Fruit fly (Drosophila melanogaster) whole organism, embryonic: ENCODE measurements around the gene Prim2.

Source experiments
- CG10274 ChIP-seq: fragments of 200-800 bp; sonication (Bioruptor generic); optimal IDR thresholded peaks from 3 replicates; lab custom pipeline; 2017; ENCODE audit warnings: missing biosample characterization, mild to moderate bottlenecking, missing genetic modification characterization
- CG1233 ChIP-seq: fragments of 200-800 bp; sonication (Bioruptor generic); optimal IDR thresholded peaks from 4 replicates; lab custom pipeline; 2018; ENCODE audit warnings: missing biosample characterization, mild to moderate bottlenecking, missing genetic modification characterization
- CG12744 ChIP-seq: fragments of 200-800 bp; sonication (Bioruptor generic); optimal IDR thresholded peaks from 2 replicates; lab custom pipeline; 2016; ENCODE audit warnings: missing biosample characterization, missing genetic modification characterization
- CG12942 ChIP-seq: fragments of 200-800 bp; sonication (Bioruptor generic); optimal IDR thresholded peaks from 3 replicates; lab custom pipeline; 2016; ENCODE audit warnings: missing biosample characterization, missing genetic modification characterization
- CG1529 ChIP-seq: fragments of 200-800 bp; sonication (Bioruptor generic); optimal IDR thresholded peaks from 3 replicates; lab custom pipeline; 2018; ENCODE audit warnings: missing biosample characterization, missing genetic modification characterization
- CG15479 ChIP-seq: fragments of 200-800 bp; sonication (Bioruptor generic); optimal IDR thresholded peaks from 3 replicates; lab custom pipeline; 2019; ENCODE audit warnings: missing biosample characterization, mild to moderate bottlenecking, missing genetic modification characterization, moderate library complexity
- CG17186 ChIP-seq: fragments of 200-800 bp; sonication (Bioruptor generic); optimal IDR thresholded peaks from 3 replicates; lab custom pipeline; 2017; ENCODE audit warnings: missing biosample characterization, missing genetic modification reagents, missing genetic modification characterization
- CG17829 ChIP-seq: fragments of 200-800 bp; optimal IDR thresholded peaks from 2 replicates; lab custom pipeline; 2019; ENCODE audit warnings: missing biosample characterization, mild to moderate bottlenecking, missing genetic modification characterization, moderate library complexity
- CG30403 ChIP-seq: fragments of 200-800 bp; sonication (Bioruptor generic); optimal IDR thresholded peaks from 3 replicates; lab custom pipeline; 2016; ENCODE audit warnings: missing biosample characterization, missing genetic modification characterization
- CG3407 ChIP-seq: fragments of 200-800 bp; sonication (Bioruptor generic); optimal IDR thresholded peaks from 2 replicates; lab custom pipeline; 2018; ENCODE audit warnings: missing biosample characterization, mild to moderate bottlenecking, missing genetic modification characterization
- CG42726 ChIP-seq: fragments of 200-800 bp; sonication (Bioruptor generic); IDR thresholded peaks from 2 replicates; pipeline ENCODE4 v1.3.6; 2022; ENCODE audit warnings: missing biosample characterization, missing genetic modification characterization; ENCODE audit not compliant: partially characterized antibody
- CG4424 ChIP-seq: fragments of 200-800 bp; sonication (Bioruptor generic); optimal IDR thresholded peaks from 3 replicates; lab custom pipeline; 2016; ENCODE audit warnings: missing biosample characterization, missing genetic modification characterization
- CG4730 ChIP-seq: fragments of 200-800 bp; sonication (Bioruptor generic); IDR thresholded peaks from 2 replicates; pipeline ENCODE4 v1.3.6; 2022; ENCODE audit warnings: missing biosample characterization, missing genetic modification characterization
- CG6272 ChIP-seq: fragments of 200-800 bp; sonication (Bioruptor generic); IDR thresholded peaks from 2 replicates; pipeline ENCODE4 v1.3.6; 2022; ENCODE audit warnings: missing biosample characterization, missing genetic modification characterization
- CG6654 ChIP-seq: fragments of 200-800 bp; sonication (Bioruptor generic); optimal IDR thresholded peaks from 2 replicates; lab custom pipeline; 2017; ENCODE audit warnings: missing biosample characterization, mild to moderate bottlenecking, missing genetic modification characterization
- CHES-1-like ChIP-seq: fragments of 200-800 bp; sonication (Bioruptor generic); optimal IDR thresholded peaks from 2 replicates; lab custom pipeline; 2016; ENCODE audit warnings: missing biosample characterization, missing genetic modification characterization
- CkIIα-i1 ChIP-seq: fragments of 200-800 bp; sonication (Bioruptor generic); IDR thresholded peaks from 2 replicates; pipeline ENCODE4 v1.3.6; 2022; ENCODE audit warnings: missing biosample characterization, missing genetic modification characterization
- CoRest ChIP-seq: fragments of 200-800 bp; sonication (Bioruptor generic); optimal IDR thresholded peaks from 3 replicates; lab custom pipeline; 2018; ENCODE audit warnings: missing biosample characterization, mild to moderate bottlenecking, missing genetic modification characterization, moderate library complexity
- CrebB ChIP-seq: fragments of 200-800 bp; sonication (Bioruptor generic); optimal IDR thresholded peaks from 3 replicates; lab custom pipeline; 2018; ENCODE audit warnings: missing biosample characterization, mild to moderate bottlenecking, missing genetic modification characterization
- Doc2 ChIP-seq: fragments of 200-800 bp; sonication (Bioruptor generic); IDR thresholded peaks from 2 replicates; pipeline ENCODE4 v1.3.6; 2022; ENCODE audit warnings: missing biosample characterization, missing genetic modification characterization
- Eip74EF ChIP-seq, 2 experiments: fragments of 200-800 bp in 1 of 2; fragments of >200 bp in 1 of 2; sonication (Bioruptor generic) in 1 of 2; optimal IDR thresholded peaks; 2 replicates each; lab custom pipeline; 2017 to 2019; ENCODE audit warnings: missing biosample characterization in 2 of 2, missing genetic modification characterization in 2 of 2, mild to moderate bottlenecking in 1 of 2, moderate library complexity in 1 of 2
- Elba2 ChIP-seq: fragments of 200-800 bp; sonication (Bioruptor generic); optimal IDR thresholded peaks from 3 replicates; lab custom pipeline; 2016; ENCODE audit warnings: missing biosample characterization, missing genetic modification characterization
- Hr78 ChIP-seq, 2 experiments: fragments of 200-800 bp in 1 of 2; fragments of >200 bp in 1 of 2; sonication (Bioruptor generic) in 1 of 2; optimal IDR thresholded peaks; 2 replicates each; lab custom pipeline; 2017 to 2019; ENCODE audit warnings: missing biosample characterization in 2 of 2, missing genetic modification characterization in 2 of 2, mild to moderate bottlenecking in 1 of 2, moderate library complexity in 1 of 2
- MBD-R2 ChIP-seq: fragments of 200-800 bp; sonication (Bioruptor generic); IDR thresholded peaks from 2 replicates; pipeline ENCODE4 v1.3.6; 2022; ENCODE audit warnings: missing biosample characterization, missing genetic modification characterization
- Scr ChIP-seq: fragments of 200-800 bp; sonication (Bioruptor generic); IDR thresholded peaks from 2 replicates; pipeline ENCODE4 v1.3.6; 2022; ENCODE audit warnings: missing biosample characterization, missing genetic modification characterization; ENCODE audit not compliant: partially characterized antibody
- Stat92E ChIP-seq, 3 experiments: fragments of >200 bp in 2 of 3; fragments of 200-800 bp in 1 of 3; sonication (Bioruptor generic) in 1 of 3; optimal IDR thresholded peaks; 2 replicates each; lab custom pipeline; 2017 to 2019; ENCODE audit warnings: missing biosample characterization in 3 of 3, missing genetic modification characterization in 3 of 3, mild to moderate bottlenecking in 1 of 3, moderate library complexity in 1 of 3
- Taf1 ChIP-seq: fragments of 200-800 bp; sonication (Bioruptor generic); IDR thresholded peaks from 2 replicates; pipeline ENCODE4 v1.3.6; 2022; ENCODE audit warnings: missing biosample characterization, missing genetic modification characterization
- ato ChIP-seq: fragments of 200-800 bp; sonication (Bioruptor generic); IDR thresholded peaks from 2 replicates; pipeline ENCODE4 v1.3.6; 2022; ENCODE audit warnings: missing biosample characterization, missing genetic modification characterization; ENCODE audit not compliant: partially characterized antibody
- az2 ChIP-seq: fragments of 200-800 bp; sonication (Bioruptor generic); optimal IDR thresholded peaks from 3 replicates; lab custom pipeline; 2016; ENCODE audit warnings: missing biosample characterization, missing genetic modification characterization
- bcd ChIP-seq: fragments of 200-800 bp; sonication (Bioruptor generic); optimal IDR thresholded peaks from 2 replicates; lab custom pipeline; 2017; ENCODE audit warnings: missing biosample characterization, mild to moderate bottlenecking, missing genetic modification characterization
- caup ChIP-seq: fragments of 200-800 bp; sonication (Bioruptor generic); optimal IDR thresholded peaks from 3 replicates; lab custom pipeline; 2017; ENCODE audit warnings: missing biosample characterization, mild to moderate bottlenecking, missing genetic modification characterization, moderate library complexity; ENCODE audit not compliant: severe bottlenecking
- dmrt99B ChIP-seq: fragments of 200-800 bp; sonication (Bioruptor generic); optimal IDR thresholded peaks from 2 replicates; lab custom pipeline; 2018; ENCODE audit warnings: missing biosample characterization, mild to moderate bottlenecking, missing genetic modification characterization, moderate library complexity
- eve ChIP-seq, 2 experiments: fragments of >200 bp; optimal IDR thresholded peaks; 2 replicates each; lab custom pipeline; 2017; ENCODE audit warnings: missing biosample characterization in 2 of 2, missing genetic modification characterization in 2 of 2
- ftz-f1 ChIP-seq: fragments of 200-800 bp; sonication (Bioruptor generic); optimal IDR thresholded peaks from 2 replicates; lab custom pipeline; 2016; ENCODE audit warnings: missing biosample characterization, missing genetic modification characterization
- fu2 ChIP-seq: fragments of 200-800 bp; sonication (Bioruptor generic); optimal IDR thresholded peaks from 2 replicates; lab custom pipeline; 2016; ENCODE audit warnings: missing biosample characterization, missing genetic modification characterization
- jigr1 ChIP-seq: fragments of 200-800 bp; sonication (Bioruptor generic); IDR thresholded peaks from 3 replicates; pipeline ENCODE4 v1.3.6; 2022; ENCODE audit warnings: missing biosample characterization, missing genetic modification characterization
- knrl ChIP-seq: fragments of 200-800 bp; sonication (Bioruptor generic); IDR thresholded peaks from 3 replicates; pipeline ENCODE4 v1.3.6; 2022; ENCODE audit warnings: missing biosample characterization, missing genetic modification characterization; ENCODE audit not compliant: partially characterized antibody
- nom ChIP-seq: fragments of 200-800 bp; sonication (Bioruptor generic); optimal IDR thresholded peaks from 2 replicates; lab custom pipeline; 2017; ENCODE audit warnings: missing biosample characterization, missing genetic modification characterization, mild to moderate bottlenecking, moderate library complexity, missing genetic modification reagents
- phol ChIP-seq: fragments of 200-800 bp; sonication (Bioruptor generic); optimal IDR thresholded peaks from 3 replicates; lab custom pipeline; 2018; ENCODE audit warnings: missing biosample characterization, mild to moderate bottlenecking, missing genetic modification characterization, moderate library complexity
- pita ChIP-seq: fragments of 200-800 bp; sonication (Bioruptor generic); optimal IDR thresholded peaks from 2 replicates; lab custom pipeline; 2017; ENCODE audit warnings: missing biosample characterization, mild to moderate bottlenecking, missing genetic modification characterization
- sd ChIP-seq: fragments of 200-800 bp; sonication (Bioruptor generic); optimal IDR thresholded peaks from 3 replicates; lab custom pipeline; 2018; ENCODE audit warnings: missing biosample characterization, mild to moderate bottlenecking, missing genetic modification characterization, moderate library complexity
- slbo ChIP-seq: fragments of 200-800 bp; sonication (Bioruptor generic); IDR thresholded peaks from 2 replicates; pipeline ENCODE4 v1.3.6; 2022; ENCODE audit warnings: missing biosample characterization, missing genetic modification characterization
- sqz ChIP-seq: fragments of 200-800 bp; sonication (Bioruptor generic); optimal IDR thresholded peaks from 3 replicates; lab custom pipeline; 2018; ENCODE audit warnings: missing biosample characterization, mild to moderate bottlenecking, missing genetic modification characterization
- tll ChIP-seq, 2 experiments: fragments of 200-800 bp in 1 of 2; fragments of >200 bp in 1 of 2; sonication (Bioruptor generic) in 1 of 2; optimal IDR thresholded peaks; 2 replicates each; lab custom pipeline; 2017 to 2019; ENCODE audit warnings: missing biosample characterization in 2 of 2, missing genetic modification characterization in 2 of 2, mild to moderate bottlenecking in 1 of 2, moderate library complexity in 1 of 2
- trh ChIP-seq: fragments of 200-800 bp; sonication (Bioruptor generic); optimal IDR thresholded peaks from 2 replicates; lab custom pipeline; 2016; ENCODE audit warnings: missing biosample characterization, missing genetic modification characterization
- unc-4 ChIP-seq: fragments of 200-800 bp; sonication (Bioruptor generic); IDR thresholded peaks from 2 replicates; pipeline ENCODE4 v1.3.6; 2022; ENCODE audit warnings: missing biosample characterization, missing genetic modification characterization; ENCODE audit not compliant: partially characterized antibody
- unpg ChIP-seq: fragments of 200-800 bp; sonication (Bioruptor generic); optimal IDR thresholded peaks from 3 replicates; lab custom pipeline; 2018; ENCODE audit warnings: missing biosample characterization, mild to moderate bottlenecking, missing genetic modification characterization, moderate library complexity
- zfh1 ChIP-seq: fragments of 200-800 bp; sonication (Bioruptor generic); IDR thresholded peaks from 3 replicates; pipeline ENCODE4 v1.3.6; 2022; ENCODE audit warnings: missing biosample characterization, missing genetic modification characterization
- zfh2 ChIP-seq: fragments of 200-800 bp; sonication (Bioruptor generic); optimal IDR thresholded peaks from 2 replicates; lab custom pipeline; 2016; ENCODE audit warnings: missing biosample characterization, missing genetic modification characterization

The Prim2 gene

dm6 chr3L:20313469-20313868 lies 47.9 kb downstream of the Prim2 start, which contains the start of gene alphaSnap (continued):
- TF ChIP-seq sd (no peak), CG1233 (no peak), Elba2 (GFP tag; lab: Kevin White, UChicago) (peak; percentile 66), unpg (GFP tag; lab: Kevin White, UChicago) (no peak), CG12942 (no peak), Hr78 (GFP tag; optimal IDR thresholded peaks at IDR 0.05; lab: Kevin White, UChicago) (no peak), unc-4 (0 out of 2 replicates have a peak, but pooled peaks have one; percentile 40), CrebB (tag; lab: Kevin White, UChicago) (no peak), CG4424 (GFP tag; lab: Kevin White, UChicago) (peak; percentile 6), Eip74EF (GFP tag; optimal IDR thresholded peaks at IDR 0.05; lab: Kevin White, UChicago) (no peak), trh (GFP tag; lab: Kevin White, UChicago) (no peak), jigr1 (GFP tag; lab: Robert Waterston, UW) (no peak), az2 (GFP tag; lab: Kevin White, UChicago) (peak; percentile 37), CHES-1-like (GFP tag; lab: Kevin White, UChicago) (peak; percentile 18), CG42726 (GFP tag; lab: Robert Waterston, UW) (peak; percentile 36; the same call in 1 of the 2 replicates), Taf1 (GFP tag; lab: Robert Waterston, UW) (no peak), dmrt99B (no peak), CG6272 (GFP tag; lab: Robert Waterston, UW) (no peak), Stat92E (GFP tag; optimal IDR thresholded peaks at IDR 0.05; lab: Kevin White, UChicago) (no peak), nom (GFP tag; lab: Kevin White, UChicago) (peak; percentile 20), CG4730 (GFP tag; lab: Robert Waterston, UW) (no peak), zfh2 (GFP tag; lab: Kevin White, UChicago) (peak; percentile 48), ftz-f1 (GFP tag; lab: Kevin White, UChicago) (no peak), CG3407 (GFP tag; lab: Kevin White, UChicago) (peak; percentile 38), CkIIα-i1 (GFP tag; lab: Robert Waterston, UW) (no peak), Doc2 (GFP tag; lab: Robert Waterston, UW) (no peak), CG30403 (GFP tag; lab: Kevin White, UChicago) (peak; percentile 18), ato (GFP tag; lab: Robert Waterston, UW) (no peak), knrl (GFP tag; lab: Robert Waterston, UW) (peak; percentile 30; the same call in 1 of the 3 replicates), sqz (GFP tag; lab: Kevin White, UChicago) (no peak), eve (GFP tag; optimal IDR thresholded peaks at IDR 0.05; lab: Kevin White, UChicago) (no peak), bcd (GFP tag; lab: Kevin White, UChicago) (no peak), CG17829 (peak; percentile 54), MBD-R2 (peak; percentile 83), caup (GFP tag; lab: Kevin White, UChicago) (peak; percentile 50), pita (GFP tag; lab: Kevin White, UChicago) (no peak), CG15479 (GFP tag; lab: Kevin White, UChicago) (no peak), fu2 (GFP tag; lab: Kevin White, UChicago) (peak; percentile 34), CG17186 (GFP tag; lab: Kevin White, UChicago) (peak; percentile 61), phol (tag; lab: Kevin White, UChicago) (peak; percentile 61), Scr (GFP tag; lab: Robert Waterston, UW) (peak; percentile 37), slbo (GFP tag; lab: Robert Waterston, UW) (peak; percentile 49), CG6654 (no peak), CoRest (tag; lab: Kevin White, UChicago) (peak; percentile 57), zfh1 (GFP tag; lab: Robert Waterston, UW) (0 out of 3 replicates have a peak, but pooled peaks have one; percentile 9), tll (GFP tag; optimal IDR thresholded peaks at IDR 0.05; lab: Kevin White, UChicago) (peak in 1 of 2 experiments; percentile 41), CG10274 (GFP tag; lab: Kevin White, UChicago) (no peak), CG12744 (GFP tag; lab: Kevin White, UChicago) (no peak), CG1529 (GFP tag; lab: Kevin White, UChicago) (no peak)
